Fruit fly (Drosophila melanogaster) whole organism, embryonic: ENCODE results near the gene Ssadh.

Source experiments
- ATbp ChIP-seq: fragments of 200-800 bp; sonication (Bioruptor generic); optimal IDR thresholded peaks from 2 replicates; lab custom pipeline; 2017; ENCODE audit warnings: missing biosample characterization, mild to moderate bottlenecking, missing genetic modification characterization, missing genetic modification reagents
- Awh ChIP-seq: fragments of 200-800 bp; sonication (Bioruptor generic); IDR thresholded peaks from 2 replicates; pipeline ENCODE4, ENCODE4 v1.3.6; 2022; ENCODE audit warnings: missing biosample characterization, missing genetic modification characterization
- Bgb ChIP-seq: fragments of 200-800 bp; sonication (Bioruptor generic); IDR thresholded peaks from 2 replicates; pipeline ENCODE4 v1.3.6; 2022; ENCODE audit warnings: missing biosample characterization, missing genetic modification characterization; ENCODE audit not compliant: partially characterized antibody
- CG10959 ChIP-seq: fragments of 200-800 bp; sonication (Bioruptor generic); IDR thresholded peaks from 2 replicates; pipeline ENCODE4 v1.3.6; 2022; ENCODE audit warnings: missing biosample characterization, missing genetic modification characterization
- CG11723 ChIP-seq: fragments of 200-800 bp; sonication (Bioruptor generic); optimal IDR thresholded peaks from 2 replicates; lab custom pipeline; 2017; ENCODE audit warnings: missing biosample characterization, mild to moderate bottlenecking, missing genetic modification characterization
- CG12769 ChIP-seq: fragments of 200-800 bp; sonication (Bioruptor generic); optimal IDR thresholded peaks from 2 replicates; lab custom pipeline; 2019; ENCODE audit warnings: missing biosample characterization, mild to moderate bottlenecking, missing genetic modification characterization, moderate library complexity
- CG13894 ChIP-seq: fragments of 200-800 bp; sonication (Bioruptor generic); optimal IDR thresholded peaks from 3 replicates; lab custom pipeline; 2018; ENCODE audit warnings: missing biosample characterization, mild to moderate bottlenecking, missing genetic modification characterization, moderate library complexity
- CG14965 ChIP-seq: fragments of 200-800 bp; sonication (Bioruptor generic); optimal IDR thresholded peaks from 2 replicates; lab custom pipeline; 2016; ENCODE audit warnings: missing biosample characterization, missing genetic modification characterization, borderline replicate concordance
- CG17186 ChIP-seq: fragments of 200-800 bp; sonication (Bioruptor generic); optimal IDR thresholded peaks from 3 replicates; lab custom pipeline; 2017; ENCODE audit warnings: missing biosample characterization, missing genetic modification reagents, missing genetic modification characterization
- CG17802 ChIP-seq: fragments of 200-800 bp; sonication (Bioruptor generic); optimal IDR thresholded peaks from 2 replicates; lab custom pipeline; 2018; ENCODE audit warnings: missing biosample characterization, mild to moderate bottlenecking, missing genetic modification characterization, moderate library complexity
- CG4707 ChIP-seq: fragments of 200-800 bp; sonication (Bioruptor generic); optimal IDR thresholded peaks from 2 replicates; lab custom pipeline; 2018; ENCODE audit warnings: missing biosample characterization, mild to moderate bottlenecking, missing genetic modification characterization, moderate library complexity
- CG6813 ChIP-seq: fragments of 200-800 bp; sonication (Bioruptor generic); optimal IDR thresholded peaks from 2 replicates; lab custom pipeline; 2017; ENCODE audit warnings: missing biosample characterization, missing genetic modification characterization, mild to moderate bottlenecking, moderate library complexity, missing genetic modification reagents
- CG7928 ChIP-seq: fragments of 200-800 bp; sonication (Bioruptor generic); optimal IDR thresholded peaks from 2 replicates; lab custom pipeline; 2017; ENCODE audit warnings: missing biosample characterization, mild to moderate bottlenecking, missing genetic modification characterization
- CG9437 ChIP-seq: fragments of 200-800 bp; sonication (Bioruptor generic); optimal IDR thresholded peaks from 2 replicates; lab custom pipeline; 2018; ENCODE audit warnings: missing biosample characterization, mild to moderate bottlenecking, missing genetic modification characterization
- CoRest ChIP-seq: fragments of 200-800 bp; sonication (Bioruptor generic); optimal IDR thresholded peaks from 3 replicates; lab custom pipeline; 2018; ENCODE audit warnings: missing biosample characterization, mild to moderate bottlenecking, missing genetic modification characterization, moderate library complexity
- Deaf1 ChIP-seq: fragments of 200-800 bp; optimal IDR thresholded peaks from 3 replicates; lab custom pipeline; 2019; ENCODE audit warnings: missing biosample characterization, mild to moderate bottlenecking, missing genetic modification characterization, moderate library complexity
- E2f1 ChIP-seq: fragments of 200-800 bp; sonication (Bioruptor generic); IDR thresholded peaks from 2 replicates; pipeline ENCODE4 v1.3.6; 2022; ENCODE audit warnings: missing biosample characterization, missing genetic modification characterization
- Ets97D ChIP-seq: fragments of 200-800 bp; sonication (Bioruptor generic); optimal IDR thresholded peaks from 3 replicates; lab custom pipeline; 2016; ENCODE audit warnings: missing biosample characterization, missing genetic modification characterization
- Gsc ChIP-seq: fragments of 200-800 bp; sonication (Bioruptor generic); IDR thresholded peaks from 2 replicates; pipeline ENCODE4 v1.3.6; 2022; ENCODE audit warnings: missing biosample characterization, missing genetic modification characterization
- Myb ChIP-seq: fragments of 200-800 bp; sonication (Bioruptor generic); optimal IDR thresholded peaks from 2 replicates; lab custom pipeline; 2016; ENCODE audit warnings: missing biosample characterization, missing genetic modification characterization
- abd-A ChIP-seq: fragments of 200-800 bp; sonication (Bioruptor generic); optimal IDR thresholded peaks from 3 replicates; lab custom pipeline; 2019; ENCODE audit warnings: missing biosample characterization, mild to moderate bottlenecking, missing genetic modification characterization, moderate library complexity
- ato ChIP-seq: fragments of 200-800 bp; sonication (Bioruptor generic); IDR thresholded peaks from 2 replicates; pipeline ENCODE4 v1.3.6; 2022; ENCODE audit warnings: missing biosample characterization, missing genetic modification characterization; ENCODE audit not compliant: partially characterized antibody
- bcd ChIP-seq: fragments of 200-800 bp; sonication (Bioruptor generic); optimal IDR thresholded peaks from 2 replicates; lab custom pipeline; 2017; ENCODE audit warnings: missing biosample characterization, mild to moderate bottlenecking, missing genetic modification characterization
- chinmo ChIP-seq: fragments of 200-800 bp; sonication (Bioruptor generic); IDR thresholded peaks from 4 replicates; pipeline ENCODE4 v1.3.6; 2022; ENCODE audit warnings: missing biosample characterization, missing genetic modification characterization; ENCODE audit not compliant: partially characterized antibody
- corto ChIP-seq: fragments of 200-800 bp; sonication (Bioruptor generic); optimal IDR thresholded peaks from 2 replicates; lab custom pipeline; 2016; ENCODE audit warnings: missing biosample characterization, mild to moderate bottlenecking, missing genetic modification characterization, moderate library complexity
- dysf ChIP-seq: fragments of 200-800 bp; sonication (Bioruptor generic); IDR thresholded peaks from 3 replicates; pipeline ENCODE4 v1.3.6; 2022; ENCODE audit warnings: missing biosample characterization, missing genetic modification characterization
- fru ChIP-seq: fragments of >200 bp; optimal IDR thresholded peaks from 2 replicates; lab custom pipeline; 2017
- gfzf ChIP-seq: fragments of 200-800 bp; sonication (Bioruptor generic); optimal IDR thresholded peaks from 2 replicates; lab custom pipeline; 2016; ENCODE audit warnings: missing biosample characterization, mild to moderate bottlenecking, missing genetic modification characterization, moderate library complexity
- h ChIP-seq: fragments of >200 bp; optimal IDR thresholded peaks from 2 replicates; lab custom pipeline; 2017
- hkb ChIP-seq, 2 experiments: fragments of 200-800 bp in 1 of 2; fragments of >200 bp in 1 of 2; sonication (Bioruptor generic) in 1 of 2; IDR thresholded peaks in 1 of 2; optimal IDR thresholded peaks in 1 of 2; 2 replicates each; pipeline versions ENCODE4 v1.3.6 to Lab custom; 2017 to 2022; ENCODE audit warnings: missing biosample characterization in 1 of 2, missing genetic modification characterization in 1 of 2
- jigr1 ChIP-seq: fragments of 200-800 bp; sonication (Bioruptor generic); IDR thresholded peaks from 3 replicates; pipeline ENCODE4 v1.3.6; 2022; ENCODE audit warnings: missing biosample characterization, missing genetic modification characterization
- lola ChIP-seq, 3 experiments: fragments of >200 bp in 2 of 3; fragments of 200-800 bp in 1 of 3; sonication (Bioruptor generic) in 1 of 3; optimal IDR thresholded peaks; 2 replicates each; lab custom pipeline; 2017 to 2019; ENCODE audit warnings: missing biosample characterization in 3 of 3, missing genetic modification characterization in 3 of 3, mild to moderate bottlenecking in 1 of 3, moderate library complexity in 1 of 3
- nom ChIP-seq: fragments of 200-800 bp; sonication (Bioruptor generic); optimal IDR thresholded peaks from 2 replicates; lab custom pipeline; 2017; ENCODE audit warnings: missing biosample characterization, missing genetic modification characterization, mild to moderate bottlenecking, moderate library complexity, missing genetic modification reagents
- oc ChIP-seq: fragments of 200-800 bp; sonication (Bioruptor generic); optimal IDR thresholded peaks from 2 replicates; lab custom pipeline; 2018; ENCODE audit warnings: missing biosample characterization, mild to moderate bottlenecking, missing genetic modification characterization, moderate library complexity
- onecut ChIP-seq: fragments of 200-800 bp; sonication (Bioruptor generic); IDR thresholded peaks from 2 replicates; pipeline ENCODE4 v1.3.6; 2022; ENCODE audit warnings: missing biosample characterization, missing genetic modification characterization
- p53 ChIP-seq: fragments of 200-800 bp; sonication (Bioruptor generic); optimal IDR thresholded peaks from 2 replicates; lab custom pipeline; 2016; ENCODE audit warnings: missing biosample characterization, missing genetic modification characterization
- pum ChIP-seq: fragments of 200-800 bp; sonication (Bioruptor generic); optimal IDR thresholded peaks from 2 replicates; lab custom pipeline; 2016; ENCODE audit warnings: missing biosample characterization, missing genetic modification characterization
- schlank ChIP-seq: fragments of 200-800 bp; sonication (Bioruptor generic); optimal IDR thresholded peaks from 2 replicates; lab custom pipeline; 2018; ENCODE audit warnings: missing biosample characterization, mild to moderate bottlenecking, missing genetic modification characterization
- scrt ChIP-seq: fragments of 200-800 bp; sonication (Bioruptor generic); optimal IDR thresholded peaks from 2 replicates; lab custom pipeline; 2018; ENCODE audit warnings: missing biosample characterization, mild to moderate bottlenecking, missing genetic modification characterization, moderate library complexity
- shn ChIP-seq: fragments of 200-800 bp; sonication (Bioruptor generic); optimal IDR thresholded peaks from 3 replicates; lab custom pipeline; 2016; ENCODE audit warnings: missing biosample characterization, missing genetic modification characterization
- sima ChIP-seq: fragments of 200-800 bp; sonication (Bioruptor generic); optimal IDR thresholded peaks from 2 replicates; lab custom pipeline; 2016; ENCODE audit warnings: missing biosample characterization, missing genetic modification characterization
- sob ChIP-seq: fragments of 200-800 bp; sonication (Bioruptor generic); IDR thresholded peaks from 2 replicates; pipeline ENCODE4 v1.3.6; 2022; ENCODE audit warnings: missing biosample characterization, missing genetic modification characterization
- tna ChIP-seq: fragments of 200-800 bp; sonication (Bioruptor generic); IDR thresholded peaks from 2 replicates; pipeline ENCODE4 v1.3.6; 2022; ENCODE audit warnings: missing biosample characterization, missing genetic modification characterization; ENCODE audit not compliant: partially characterized antibody
- trem ChIP-seq: fragments of 200-800 bp; optimal IDR thresholded peaks from 3 replicates; lab custom pipeline; 2019; ENCODE audit warnings: missing biosample characterization, mild to moderate bottlenecking, missing genetic modification characterization, moderate library complexity
- trh ChIP-seq: fragments of 200-800 bp; sonication (Bioruptor generic); optimal IDR thresholded peaks from 2 replicates; lab custom pipeline; 2016; ENCODE audit warnings: missing biosample characterization, missing genetic modification characterization
- vfl ChIP-seq: fragments of 200-800 bp; sonication (Bioruptor generic); optimal IDR thresholded peaks from 2 replicates; lab custom pipeline; 2016; ENCODE audit warnings: missing biosample characterization, missing genetic modification characterization
- wek ChIP-seq: fragments of 200-800 bp; sonication (Bioruptor generic); optimal IDR thresholded peaks from 3 replicates; lab custom pipeline; 2018; ENCODE audit warnings: missing biosample characterization, mild to moderate bottlenecking, missing genetic modification characterization, moderate library complexity
- zf30C ChIP-seq: fragments of 200-800 bp; sonication (Bioruptor generic); optimal IDR thresholded peaks from 3 replicates; lab custom pipeline; 2018; ENCODE audit warnings: missing biosample characterization, mild to moderate bottlenecking, missing genetic modification characterization

The Ssadh gene

dm6 chr3R:25652066-25652720 is 25.5 kb upstream of the Ssadh start (continued):
- TF ChIP-seq CG13894 (peak; percentile 74), CG4707 (GFP tag; lab: Kevin White, UChicago) (no peak), CG14965 (GFP tag; lab: Kevin White, UChicago) (no peak), pum (GFP tag; lab: Kevin White, UChicago) (no peak), shn (no peak), Ets97D (no peak), E2f1 (GFP tag; lab: Robert Waterston, UW) (no peak), jigr1 (GFP tag; lab: Robert Waterston, UW) (no peak), abd-A (tag; lab: Kevin White, UChicago) (peak; percentile 98), chinmo (peak; percentile 82; the same call in 3 of the 4 replicates), scrt (GFP tag; lab: Kevin White, UChicago) (no peak), CG10959 (GFP tag; lab: Robert Waterston, UW) (no peak), Awh (GFP tag; lab: Robert Waterston, UW) (no peak), CG17802 (no peak), trh (GFP tag; lab: Kevin White, UChicago) (no peak), ATbp (GFP tag; lab: Kevin White, UChicago) (no peak), sob (GFP tag; lab: Robert Waterston, UW) (0 out of 2 replicates have a peak, but pooled peaks have one; percentile 23), nom (GFP tag; lab: Kevin White, UChicago) (no peak), fru (no peak), sima (GFP tag; lab: Kevin White, UChicago) (no peak), Bgb (GFP tag; lab: Robert Waterston, UW) (peak; percentile 38; the same call in 1 of the 2 replicates), CoRest (tag; lab: Kevin White, UChicago) (no peak), ato (GFP tag; lab: Robert Waterston, UW) (peak; percentile 33; the same call in 1 of the 2 replicates), gfzf (peak; percentile 30), zf30C (GFP tag; lab: Kevin White, UChicago) (no peak), lola (GFP tag; optimal IDR thresholded peaks at IDR 0.05; lab: Kevin White, UChicago) (no peak), CG6813 (GFP tag; lab: Kevin White, UChicago) (no peak), corto (GFP tag; lab: Kevin White, UChicago) (no peak), oc (tag; lab: Kevin White, UChicago) (peak; percentile 71), Deaf1 (tag; lab: Kevin White, UChicago) (no peak), trem (no peak), vfl (GFP tag; lab: Kevin White, UChicago) (no peak), tna (GFP tag; lab: Robert Waterston, UW) (0 out of 2 replicates have a peak, but pooled peaks have one; percentile 17), bcd (peak; percentile 49), onecut (GFP tag; lab: Robert Waterston, UW) (no peak), p53 (no peak), hkb (optimal IDR thresholded peaks at IDR 0.05; lab: Kevin White, UChicago) (no peak), hkb (GFP tag; IDR thresholded peaks at IDR 0.05; lab: Robert Waterston, UW) (no peak), CG17186 (GFP tag; lab: Kevin White, UChicago) (no peak), Myb (GFP tag; lab: Kevin White, UChicago) (peak; percentile 90), wek (GFP tag; lab: Kevin White, UChicago) (no peak), h (lab: Kevin White, UChicago) (no peak), CG7928 (GFP tag; lab: Kevin White, UChicago) (no peak), CG12769 (tag; lab: Kevin White, UChicago) (no peak), dysf (GFP tag; lab: Robert Waterston, UW) (0 out of 3 replicates have a peak, but pooled peaks have one; percentile 7), CG9437 (GFP tag; lab: Kevin White, UChicago) (peak; percentile 77), schlank (tag; lab: Kevin White, UChicago) (no peak), Gsc (GFP tag; lab: Robert Waterston, UW) (no peak), CG11723 (GFP tag; lab: Kevin White, UChicago) (no peak)
